Worm (Caenorhabditis elegans) whole organism, early embryonic: ENCODE measurements around the gene C46F9.6.

Source experiments
- F13C5.2 ChIP-seq: sonication (generic microtip); optimal IDR thresholded peaks from 2 replicates; lab custom pipeline; 2017; ENCODE audit warnings: mild to moderate bottlenecking, missing genetic modification characterization, inconsistent platforms, missing compliant biosample characterization
- flt-1 ChIP-seq: fragments of 200-800 bp; sonication (Bioruptor generic); IDR thresholded peaks from 2 replicates; pipeline ENCODE4 v1.3.6; 2022; ENCODE audit warnings: missing genetic modification characterization, missing compliant biosample characterization
- tbx-11 ChIP-seq: fragments of 200-800 bp; sonication (Bioruptor generic); IDR thresholded peaks from 2 replicates; pipeline ENCODE4 v1.3.6; 2022; ENCODE audit warnings: missing genetic modification characterization, missing compliant biosample characterization

DNA sequence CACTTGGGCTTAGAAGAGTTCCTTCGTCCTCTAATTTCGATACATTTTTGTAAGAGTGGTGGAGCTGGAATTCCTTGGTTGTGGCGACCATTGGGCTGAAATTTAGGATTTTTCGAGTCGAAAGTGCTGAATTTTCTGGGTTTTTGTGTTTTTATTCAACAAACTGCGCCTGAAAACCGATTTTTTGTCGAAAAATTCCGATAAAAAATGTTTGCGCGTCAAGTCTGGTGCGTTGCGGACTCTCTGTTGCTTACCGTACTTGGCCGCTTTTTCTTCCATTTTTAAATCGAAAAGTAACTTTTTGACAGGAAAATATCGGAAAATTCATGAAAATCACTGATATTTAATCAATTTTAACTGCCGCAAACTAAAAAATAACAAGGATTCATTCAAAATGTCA is 19.8 kb downstream of the C46F9.6 start, which contains the start of gene bath-4:
- TF ChIP-seq F13C5.2 (tag; lab: Kevin White, UChicago) = no peak
- no peak for TF ChIP-seq flt-1 (GFP tag; lab: Robert Waterston, UW)
- no peak for TF ChIP-seq tbx-11 (GFP tag; lab: Robert Waterston, UW)
